Fruit fly (Drosophila melanogaster) whole organism, pupa: ENCODE measurements around the gene CG14990.

Source experiments
- CG10348 ChIP-seq: fragments of 200-800 bp; sonication (Bioruptor generic); IDR thresholded peaks from 2 replicates; pipeline ENCODE4 v1.3.6; 2022; ENCODE audit warnings: missing biosample characterization, missing genetic modification characterization
- CG12605 ChIP-seq: fragments of 200-800 bp; sonication (Bioruptor generic); IDR thresholded peaks from 2 replicates; pipeline ENCODE4 v1.3.6; 2022; ENCODE audit warnings: missing biosample characterization, missing genetic modification characterization
- CG8301 ChIP-seq: fragments of 200-800 bp; sonication (Bioruptor generic); optimal IDR thresholded peaks from 2 replicates; lab custom pipeline; 2018; ENCODE audit warnings: missing biosample characterization, mild to moderate bottlenecking, missing genetic modification characterization
- CG9948 ChIP-seq: fragments of 200-800 bp; sonication (Bioruptor generic); optimal IDR thresholded peaks from 2 replicates; lab custom pipeline; 2018; ENCODE audit warnings: missing biosample characterization, mild to moderate bottlenecking, missing genetic modification characterization, moderate library complexity
- D1 ChIP-seq: fragments of 200-800 bp; sonication (Bioruptor generic); optimal IDR thresholded peaks from 2 replicates; lab custom pipeline; 2018; ENCODE audit warnings: missing biosample characterization, mild to moderate bottlenecking, missing genetic modification characterization, moderate library complexity
- Ets98B ChIP-seq: fragments of 200-800 bp; sonication (Bioruptor generic); IDR thresholded peaks from 2 replicates; pipeline ENCODE4 v1.3.6; 2022; ENCODE audit warnings: missing biosample characterization, missing genetic modification characterization
- gl ChIP-seq: fragments of 200-800 bp; sonication (Bioruptor generic); optimal IDR thresholded peaks from 2 replicates; lab custom pipeline; 2018; ENCODE audit warnings: missing biosample characterization, mild to moderate bottlenecking, missing genetic modification characterization
- rn ChIP-seq: fragments of 200-800 bp; sonication (Bioruptor generic); IDR thresholded peaks from 2 replicates; pipeline ENCODE4 v1.3.6; 2022; ENCODE audit warnings: missing biosample characterization, missing genetic modification characterization

DNA sequence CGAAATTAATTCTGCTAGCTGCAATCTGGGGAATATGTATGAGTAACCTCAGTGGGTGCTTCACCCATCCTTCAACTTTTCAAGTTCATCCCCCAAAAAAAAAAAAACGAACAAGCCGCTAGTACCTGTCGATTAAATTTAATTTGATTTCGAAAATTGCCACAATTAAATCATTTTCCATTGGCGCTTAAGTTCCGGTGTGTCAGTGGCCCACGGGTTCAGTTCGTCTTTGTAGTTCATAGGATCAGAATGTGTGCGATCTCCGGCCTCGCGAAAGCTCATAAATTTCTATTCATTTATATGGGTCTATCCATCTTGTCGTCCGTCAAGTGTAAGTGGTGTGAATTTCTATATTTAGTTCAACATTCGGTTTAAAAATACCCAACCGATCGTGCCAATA, 49.1 kb downstream of the CG14990 start, which contains the start of gene CG32260:
- TF ChIP-seq rn (GFP tag; lab: Robert Waterston, UW) (no peak), CG9948 (tag; lab: Kevin White, UChicago) (no peak), CG10348 (GFP tag; lab: Robert Waterston, UW) (no peak), CG12605 (GFP tag; lab: Robert Waterston, UW) (no peak), CG8301 (tag; lab: Kevin White, UChicago) (no peak), D1 (tag; lab: Kevin White, UChicago) (no peak), Ets98B (no peak), gl (tag; lab: Kevin White, UChicago) (no peak)
